Worm (Caenorhabditis elegans) whole organism, L4/young adult: ENCODE measurements around the gene nspa-2.

ENCODE experiments used
- W03F9.2 ChIP-seq: fragments of 150-350 bp; optimal IDR thresholded peaks from 2 replicates; lab custom pipeline; 2014; ENCODE audit warnings: missing biosample characterization, missing genetic modification characterization
- dao-5 ChIP-seq: sonication (generic microtip); optimal IDR thresholded peaks from 2 replicates; lab custom pipeline; 2016; ENCODE audit warnings: missing genotype, missing genetic modification characterization, moderate library complexity, missing compliant biosample characterization
- him-1 ChIP-seq: sonication (generic microtip); optimal IDR thresholded peaks from 2 replicates; lab custom pipeline; 2016; ENCODE audit warnings: missing genotype, missing genetic modification reagents, missing genetic modification characterization, missing compliant biosample characterization

DNA sequence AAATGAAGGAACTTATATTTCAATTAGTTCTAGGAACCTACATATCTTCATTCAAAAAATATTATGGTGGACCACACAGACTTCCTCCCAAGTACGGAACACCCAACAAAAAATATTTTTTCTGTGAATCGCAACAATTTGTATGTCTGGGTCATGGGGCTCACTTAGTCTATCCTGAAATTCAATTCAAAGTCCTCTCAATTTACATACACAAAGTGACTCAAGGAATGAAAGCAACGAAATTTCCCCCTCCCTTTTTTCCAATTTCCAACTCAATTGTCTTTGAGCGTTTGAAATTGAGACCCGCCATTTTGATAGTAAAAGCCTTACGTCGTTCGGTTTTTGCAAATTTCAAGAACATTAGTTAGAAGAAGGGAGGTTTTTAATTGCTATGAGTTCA is 31.5 kb upstream of the nspa-2 start:
- TF ChIP-seq dao-5, result no peak
- TF ChIP-seq him-1, result no peak
- TF ChIP-seq W03F9.2 (tag; lab: Kevin White, UChicago), result no peak
